Fruit fly (Drosophila melanogaster) whole organism, prepupa: ENCODE data around the gene Tektin-C.
A peak's percentile ranks its signal among the peaks of the same experiment; 100 is the strongest.

ENCODE experiments used
- Blimp-1 ChIP-seq: fragments of 200-800 bp; sonication (Bioruptor generic); optimal IDR thresholded peaks from 3 replicates; lab custom pipeline; 2017; ENCODE audit warnings: missing biosample characterization, missing genetic modification characterization, mild to moderate bottlenecking, moderate library complexity, missing genetic modification reagents
- CG10631 ChIP-seq: fragments of 200-800 bp; sonication (Bioruptor generic); optimal IDR thresholded peaks from 2 replicates; lab custom pipeline; 2016; ENCODE audit warnings: missing biosample characterization, missing genetic modification characterization
- CG11762 ChIP-seq: fragments of 200-800 bp; sonication (Bioruptor generic); optimal IDR thresholded peaks from 3 replicates; lab custom pipeline; 2016; ENCODE audit warnings: missing biosample characterization, missing genetic modification characterization; ENCODE audit not compliant: insufficient read depth
- CG11902 ChIP-seq: fragments of 200-800 bp; sonication (Bioruptor generic); optimal IDR thresholded peaks from 3 replicates; lab custom pipeline; 2016; ENCODE audit warnings: missing biosample characterization, missing genetic modification characterization
- CG15336 ChIP-seq: fragments of 200-800 bp; sonication (Bioruptor generic); IDR thresholded peaks from 2 replicates; pipeline ENCODE4 v1.3.6; 2022; ENCODE audit warnings: missing biosample characterization, missing genetic modification characterization
- CG16779 ChIP-seq: fragments of 200-800 bp; sonication (Bioruptor generic); optimal IDR thresholded peaks from 3 replicates; lab custom pipeline; 2017; ENCODE audit warnings: missing biosample characterization, mild to moderate bottlenecking, missing genetic modification characterization
- CG3032 ChIP-seq: fragments of 200-800 bp; optimal IDR thresholded peaks from 2 replicates; lab custom pipeline; 2019; ENCODE audit warnings: missing biosample characterization, mild to moderate bottlenecking, missing genetic modification characterization, moderate library complexity
- CG31627 ChIP-seq: fragments of 200-800 bp; sonication (Bioruptor generic); optimal IDR thresholded peaks from 3 replicates; lab custom pipeline; 2016; ENCODE audit warnings: missing biosample characterization, missing genetic modification characterization
- CG32006 ChIP-seq: fragments of 200-800 bp; sonication (Bioruptor generic); optimal IDR thresholded peaks from 3 replicates; lab custom pipeline; 2017; ENCODE audit warnings: missing biosample characterization, mild to moderate bottlenecking, missing genetic modification characterization
- CG4318 ChIP-seq: fragments of 200-800 bp; sonication (Bioruptor generic); optimal IDR thresholded peaks from 3 replicates; lab custom pipeline; 2017; ENCODE audit warnings: missing biosample characterization, mild to moderate bottlenecking, missing genetic modification characterization
- CG6276 ChIP-seq: fragments of 200-800 bp; sonication (Bioruptor generic); optimal IDR thresholded peaks from 2 replicates; lab custom pipeline; 2017; ENCODE audit warnings: missing biosample characterization, mild to moderate bottlenecking, missing genetic modification characterization
- CG6792 ChIP-seq: fragments of 200-800 bp; sonication (Bioruptor generic); optimal IDR thresholded peaks from 3 replicates; lab custom pipeline; 2016; ENCODE audit warnings: missing biosample characterization, missing genetic modification characterization
- CG6808 ChIP-seq: fragments of 200-800 bp; sonication (Bioruptor generic); optimal IDR thresholded peaks from 3 replicates; lab custom pipeline; 2017; ENCODE audit warnings: missing biosample characterization, missing genetic modification characterization, mild to moderate bottlenecking, moderate library complexity, missing genetic modification reagents
- CG6854 ChIP-seq: fragments of 200-800 bp; sonication (Bioruptor generic); optimal IDR thresholded peaks from 2 replicates; lab custom pipeline; 2017; ENCODE audit warnings: missing biosample characterization, mild to moderate bottlenecking, missing genetic modification characterization
- CG7368 ChIP-seq: fragments of 200-800 bp; sonication (Bioruptor generic); optimal IDR thresholded peaks from 3 replicates; lab custom pipeline; 2016; ENCODE audit warnings: missing biosample characterization, missing genetic modification characterization
- CG8319 ChIP-seq: fragments of 200-800 bp; sonication (Bioruptor generic); optimal IDR thresholded peaks from 3 replicates; lab custom pipeline; 2016; ENCODE audit warnings: missing biosample characterization, missing genetic modification characterization
- CG8632 ChIP-seq: fragments of 200-800 bp; sonication (Bioruptor generic); optimal IDR thresholded peaks from 3 replicates; lab custom pipeline; 2016; ENCODE audit warnings: missing biosample characterization, missing genetic modification characterization
- CG9139 ChIP-seq: fragments of 200-800 bp; sonication (Bioruptor generic); optimal IDR thresholded peaks from 3 replicates; lab custom pipeline; 2017; ENCODE audit warnings: missing biosample characterization, mild to moderate bottlenecking, missing genetic modification characterization
- Eip75B ChIP-seq: fragments of 200-800 bp; sonication (Bioruptor generic); optimal IDR thresholded peaks from 3 replicates; lab custom pipeline; 2016; ENCODE audit warnings: missing biosample characterization, missing genetic modification characterization
- Eip78C ChIP-seq: fragments of 200-800 bp; sonication (Bioruptor generic); peaks from one replicate; lab custom pipeline; 2016; ENCODE audit warnings: missing biosample characterization, missing genetic modification characterization
- Eip93F ChIP-seq: fragments of 200-800 bp; sonication (Bioruptor generic); optimal IDR thresholded peaks from 2 replicates; lab custom pipeline; 2016; ENCODE audit warnings: missing biosample characterization, mild to moderate bottlenecking, missing genetic modification characterization
- Ets21C ChIP-seq: fragments of 200-800 bp; sonication (Bioruptor generic); optimal IDR thresholded peaks from 3 replicates; lab custom pipeline; 2016; ENCODE audit warnings: missing biosample characterization, missing genetic modification characterization
- Ets96B ChIP-seq: fragments of 200-800 bp; optimal IDR thresholded peaks from 2 replicates; lab custom pipeline; 2019; ENCODE audit warnings: missing biosample characterization, mild to moderate bottlenecking, missing genetic modification characterization, moderate library complexity
- Hr38 ChIP-seq: sonication (Bioruptor generic); optimal IDR thresholded peaks from 2 replicates; lab custom pipeline; 2016; ENCODE audit warnings: missing biosample characterization, missing genetic modification characterization
- Hr39 ChIP-seq: fragments of 200-800 bp; sonication (Bioruptor generic); optimal IDR thresholded peaks from 2 replicates; lab custom pipeline; 2016; ENCODE audit warnings: missing biosample characterization, missing genetic modification characterization
- Lpt ChIP-seq: fragments of 200-800 bp; sonication (Bioruptor generic); optimal IDR thresholded peaks from 3 replicates; lab custom pipeline; 2016; ENCODE audit warnings: missing biosample characterization, missing genetic modification characterization
- Met ChIP-seq: fragments of 200-800 bp; sonication (Bioruptor generic); optimal IDR thresholded peaks from 3 replicates; lab custom pipeline; 2016; ENCODE audit warnings: missing biosample characterization, missing genetic modification characterization
- Sox102F ChIP-seq: fragments of 200-800 bp; sonication (Bioruptor generic); optimal IDR thresholded peaks from 2 replicates; lab custom pipeline; 2016; ENCODE audit warnings: missing biosample characterization, mild to moderate bottlenecking, missing genetic modification characterization
- Sox14 ChIP-seq: fragments of 200-800 bp; sonication (Bioruptor generic); optimal IDR thresholded peaks from 3 replicates; lab custom pipeline; 2016; ENCODE audit warnings: missing biosample characterization, missing genetic modification characterization
- Sox15 ChIP-seq: fragments of 200-800 bp; sonication (Bioruptor generic); optimal IDR thresholded peaks from 3 replicates; lab custom pipeline; 2016; ENCODE audit warnings: missing biosample characterization, missing genetic modification characterization
- cyc ChIP-seq: fragments of 200-800 bp; sonication (Bioruptor generic); optimal IDR thresholded peaks from 3 replicates; lab custom pipeline; 2016; ENCODE audit warnings: missing biosample characterization, missing genetic modification characterization
- dac ChIP-seq: fragments of 200-800 bp; sonication (Bioruptor generic); optimal IDR thresholded peaks from 2 replicates; lab custom pipeline; 2017; ENCODE audit warnings: missing biosample characterization, mild to moderate bottlenecking, missing genetic modification characterization
- dsx ChIP-seq: fragments of 200-800 bp; optimal IDR thresholded peaks from 3 replicates; lab custom pipeline; 2019; ENCODE audit warnings: missing biosample characterization, mild to moderate bottlenecking, missing genetic modification characterization, moderate library complexity; ENCODE audit not compliant: poor library complexity, severe bottlenecking
- eg ChIP-seq: fragments of 200-800 bp; sonication (Bioruptor generic); IDR thresholded peaks from 3 replicates; pipeline ENCODE4 v1.3.6; 2022; ENCODE audit warnings: missing biosample characterization, missing genetic modification characterization
- esn ChIP-seq: fragments of 200-800 bp; sonication (Bioruptor generic); optimal IDR thresholded peaks from 2 replicates; lab custom pipeline; 2016; ENCODE audit warnings: missing biosample characterization, mild to moderate bottlenecking, missing genetic modification characterization, moderate library complexity
- fd59A ChIP-seq: fragments of 200-800 bp; sonication (Bioruptor generic); optimal IDR thresholded peaks from 2 replicates; lab custom pipeline; 2017; ENCODE audit warnings: missing biosample characterization, mild to moderate bottlenecking, missing genetic modification characterization, missing genetic modification reagents
- fd85E ChIP-seq: fragments of 200-800 bp; sonication (Bioruptor generic); optimal IDR thresholded peaks from 3 replicates; lab custom pipeline; 2016; ENCODE audit warnings: missing biosample characterization, missing genetic modification characterization
- fkh ChIP-seq: fragments of 200-800 bp; sonication (Bioruptor generic); optimal IDR thresholded peaks from 3 replicates; lab custom pipeline; 2017; ENCODE audit warnings: missing biosample characterization, mild to moderate bottlenecking, missing genetic modification characterization, moderate library complexity
- lz ChIP-seq: fragments of 200-800 bp; sonication (Bioruptor generic); optimal IDR thresholded peaks from 3 replicates; lab custom pipeline; 2016; ENCODE audit warnings: missing biosample characterization, missing genetic modification characterization
- pdm3 ChIP-seq: fragments of 200-800 bp; sonication (Bioruptor generic); optimal IDR thresholded peaks from 3 replicates; lab custom pipeline; 2016; ENCODE audit warnings: missing biosample characterization, missing genetic modification characterization
- spab ChIP-seq: fragments of 200-800 bp; sonication (Bioruptor generic); optimal IDR thresholded peaks from 2 replicates; lab custom pipeline; 2017; ENCODE audit warnings: missing biosample characterization, mild to moderate bottlenecking, missing genetic modification characterization, missing genetic modification reagents
- ss ChIP-seq, 2 experiments: fragments of 200-800 bp; sonication (Bioruptor generic); optimal IDR thresholded peaks; 2 replicates in 1 of 2; 3 replicates in 1 of 2; lab custom pipeline; 2017 to 2018; ENCODE audit warnings: mild to moderate bottlenecking in 2 of 2, missing biosample characterization in 2 of 2, missing genetic modification characterization in 2 of 2, moderate library complexity in 1 of 2
- topi ChIP-seq: fragments of 200-800 bp; sonication (Bioruptor generic); optimal IDR thresholded peaks from 3 replicates; lab custom pipeline; 2016; ENCODE audit warnings: missing biosample characterization, missing genetic modification characterization
- vri ChIP-seq: fragments of 200-800 bp; sonication (Bioruptor generic); optimal IDR thresholded peaks from 3 replicates; lab custom pipeline; 2016; ENCODE audit warnings: missing biosample characterization, mild to moderate bottlenecking, missing genetic modification characterization

The Tektin-C gene

dm6 chr3L:5770113-5770798 is 26.1 kb downstream of the Tektin-C start (continued):
- TF ChIP-seq CG8319 (GFP tag; lab: Kevin White, UChicago) = no peak
- peak; percentile 66; the same call in 2 of the 3 replicates for TF ChIP-seq eg
- TF ChIP-seq CG11762 = peak; percentile 53
- peak; percentile 52 for TF ChIP-seq Blimp-1 (GFP tag; lab: Kevin White, UChicago)
- no peak for TF ChIP-seq Ets21C
- TF ChIP-seq Ets96B = peak; percentile 83
- TF ChIP-seq Sox15 (GFP tag; lab: Kevin White, UChicago) = no peak
- TF ChIP-seq cyc (GFP tag; lab: Kevin White, UChicago) = no peak
- TF ChIP-seq CG32006 (GFP tag; lab: Kevin White, UChicago) = peak; percentile 58
- no peak for TF ChIP-seq pdm3 (GFP tag; lab: Kevin White, UChicago)
- TF ChIP-seq CG6854 = peak; percentile 41
- TF ChIP-seq fd59A (GFP tag; lab: Kevin White, UChicago) = peak; percentile 62
- no peak for TF ChIP-seq CG8632 (GFP tag; lab: Kevin White, UChicago)
- peak; percentile 46 for TF ChIP-seq CG6792 (GFP tag; lab: Kevin White, UChicago)
- no peak for TF ChIP-seq Sox102F (GFP tag; lab: Kevin White, UChicago)
- TF ChIP-seq CG7368 = no peak
- TF ChIP-seq esn = no peak
- TF ChIP-seq topi = no peak
- TF ChIP-seq fd85E (GFP tag; lab: Kevin White, UChicago) = no peak
- TF ChIP-seq Eip75B (GFP tag; lab: Kevin White, UChicago) = peak; percentile 69
- TF ChIP-seq dsx (GFP tag; lab: Kevin White, UChicago) = peak; percentile 62
- TF ChIP-seq CG4318 (GFP tag; lab: Kevin White, UChicago) = no peak
- peak; percentile 86 for TF ChIP-seq spab (GFP tag; lab: Kevin White, UChicago)
- peak; percentile 6 for TF ChIP-seq dac (GFP tag; lab: Kevin White, UChicago)
- TF ChIP-seq Hr38 (GFP tag; lab: Kevin White, UChicago) = no peak
- TF ChIP-seq lz (GFP tag; lab: Kevin White, UChicago) = no peak
- TF ChIP-seq Eip78C (GFP tag; lab: Kevin White, UChicago) = peak; percentile 79
- peak; percentile 57 for TF ChIP-seq Lpt (GFP tag; lab: Kevin White, UChicago)
- peak; percentile 82 for TF ChIP-seq CG3032 (tag; lab: Kevin White, UChicago)
- TF ChIP-seq CG11902 (GFP tag; lab: Kevin White, UChicago) = no peak
- TF ChIP-seq CG16779 (tag; lab: Kevin White, UChicago) = peak; percentile 85
- TF ChIP-seq CG6276 (GFP tag; lab: Kevin White, UChicago) = peak; percentile 77
- TF ChIP-seq vri (GFP tag; lab: Kevin White, UChicago) = peak; percentile 59

dm6 chr3L:5768532-5769497 is 27.5 kb downstream of the Tektin-C start, which contains the start of the genes Ppat-Dpck and scny:
Gene Ppat-Dpck, minus strand, starts transcription at chr3L:5768794.
Gene scny, plus strand, starts transcription at chr3L:5769002.
- TF ChIP-seq CG7368 = no peak
- no peak for TF ChIP-seq lz (GFP tag; lab: Kevin White, UChicago)
- peak; percentile 16 for TF ChIP-seq Sox14
- no peak for TF ChIP-seq Ets96B
- TF ChIP-seq Hr39 = no peak
- no peak for TF ChIP-seq CG6808 (GFP tag; lab: Kevin White, UChicago)
- no peak for TF ChIP-seq eg
- no peak for TF ChIP-seq Lpt (GFP tag; lab: Kevin White, UChicago)
- TF ChIP-seq cyc (GFP tag; lab: Kevin White, UChicago) = no peak
- TF ChIP-seq Eip75B (GFP tag; lab: Kevin White, UChicago) = no peak
- no peak for TF ChIP-seq Eip78C (GFP tag; lab: Kevin White, UChicago)
- TF ChIP-seq Sox15 (GFP tag; lab: Kevin White, UChicago) = no peak
- no peak for TF ChIP-seq Met (GFP tag; lab: Kevin White, UChicago)
- TF ChIP-seq pdm3 (GFP tag; lab: Kevin White, UChicago) = no peak
- TF ChIP-seq CG3032 (tag; lab: Kevin White, UChicago) = peak; percentile 8
- TF ChIP-seq CG10631 = no peak
- no peak for TF ChIP-seq CG32006 (GFP tag; lab: Kevin White, UChicago)
- TF ChIP-seq fd85E (GFP tag; lab: Kevin White, UChicago) = no peak
- TF ChIP-seq Eip93F (GFP tag; lab: Kevin White, UChicago) = no peak
- TF ChIP-seq dsx (GFP tag; lab: Kevin White, UChicago) = peak; percentile 50
- TF ChIP-seq esn = peak; percentile 43
- TF ChIP-seq fkh = no peak
- no peak for TF ChIP-seq CG9139 (GFP tag; lab: Kevin White, UChicago)
- no peak for TF ChIP-seq ss (GFP tag; optimal IDR thresholded peaks at IDR 0.05; lab: Kevin White, UChicago)
- TF ChIP-seq CG15336 (GFP tag; lab: Robert Waterston, UW) = 0 out of 2 replicates have a peak, but pooled peaks have one; percentile 15
- TF ChIP-seq CG8632 (GFP tag; lab: Kevin White, UChicago) = no peak
- no peak for TF ChIP-seq Ets21C
- TF ChIP-seq CG31627 (GFP tag; lab: Kevin White, UChicago) = no peak
